Fruit fly (Drosophila melanogaster): ENCODE measurements around the gene CG14085.

- TF ChIP-seq N (GFP tag; optimal IDR thresholded peaks at IDR 0.05) (no peak), Hr78 (GFP tag; optimal IDR thresholded peaks at IDR 0.05) (no peak), Dfd (GFP tag; optimal IDR thresholded peaks at IDR 0.05) (no peak), Abd-B (GFP tag; optimal IDR thresholded peaks at IDR 0.05) (no peak), lola (GFP tag; optimal IDR thresholded peaks at IDR 0.05) (no peak), sage (GFP tag; optimal IDR thresholded peaks at IDR 0.05) (no peak), Hr83 (GFP tag; optimal IDR thresholded peaks at IDR 0.05; ENCODE audit: poor library complexity, severe bottlenecking) (no peak)
Observed at dm6 chr3L:19294613-19295299, 25.6 kb downstream of the CG14085 start.

Data from whole organism, wandering third instar larva.